Worm (Caenorhabditis elegans) whole organism, young adult: ENCODE measurements around the gene srp-3.

Experiments used
- B0035.1 ChIP-seq: sonication (generic microtip); optimal IDR thresholded peaks from 2 replicates; lab custom pipeline; 2016; ENCODE audit warnings: missing genetic modification characterization, mild to moderate bottlenecking, missing compliant biosample characterization, missing genotype, missing genetic modification reagents
- D2030.7 ChIP-seq: fragments of 200-800 bp; sonication (Bioruptor generic); IDR thresholded peaks from 2 replicates; pipeline ENCODE4 v1.3.6; 2022; ENCODE audit warnings: missing genetic modification reagents, missing genetic modification characterization, missing compliant biosample characterization
- F22D6.2 ChIP-seq: sonication (generic microtip); optimal IDR thresholded peaks from 2 replicates; lab custom pipeline; 2016; ENCODE audit warnings: mild to moderate bottlenecking, missing genetic modification characterization, missing compliant biosample characterization
- F39B2.1 ChIP-seq: fragments of 200-800 bp; sonication (Bioruptor generic); IDR thresholded peaks from 2 replicates; pipeline ENCODE4 v1.3.6; 2022; ENCODE audit warnings: missing genetic modification reagents, missing genetic modification characterization, missing compliant biosample characterization
- F52B5.7 ChIP-seq: sonication (generic microtip); optimal IDR thresholded peaks from 2 replicates; lab custom pipeline; 2016; ENCODE audit warnings: mild to moderate bottlenecking, missing genetic modification characterization, missing compliant biosample characterization
- F57C9.4 ChIP-seq: sonication (generic microtip); optimal IDR thresholded peaks from 2 replicates; lab custom pipeline; 2017; ENCODE audit warnings: mild to moderate bottlenecking, missing genetic modification characterization, missing compliant biosample characterization
- K12H6.12 ChIP-seq: fragments of 200-800 bp; sonication (Bioruptor generic); optimal IDR thresholded peaks from 2 replicates; lab custom pipeline; 2018; ENCODE audit warnings: mild to moderate bottlenecking, missing genetic modification characterization, missing compliant biosample characterization
- Y53F4B.3 ChIP-seq: fragments of 200-800 bp; sonication (Bioruptor generic); IDR thresholded peaks from 2 replicates; pipeline ENCODE4 v1.3.6; 2022; ENCODE audit warnings: missing genetic modification reagents, missing genetic modification characterization, missing compliant biosample characterization
- Y95B8A.8 ChIP-seq: fragments of 200-800 bp; sonication (Bioruptor generic); IDR thresholded peaks from 2 replicates; pipeline ENCODE4 v1.3.6; 2022; ENCODE audit warnings: missing genetic modification reagents, missing genetic modification characterization, missing compliant biosample characterization
- ZK185.1 ChIP-seq: sonication (generic microtip); optimal IDR thresholded peaks from 2 replicates; lab custom pipeline; 2016; ENCODE audit warnings: mild to moderate bottlenecking, missing genetic modification characterization, missing compliant biosample characterization; ENCODE audit not compliant: poor library complexity, severe bottlenecking
- ama-1 ChIP-seq, 3 experiments: fragments of 150-350 bp in 1 of 3; sonication (generic microtip) in 2 of 3; optimal IDR thresholded peaks; 2 replicates each; lab custom pipeline; 2014 to 2018; ENCODE audit warnings: missing biosample characterization in 2 of 3, missing genetic modification characterization in 2 of 3, missing genetic modification reagents in 2 of 3
- atf-7 ChIP-seq: sonication (generic microtip); optimal IDR thresholded peaks from 2 replicates; lab custom pipeline; 2017; ENCODE audit warnings: mild to moderate bottlenecking, missing genetic modification characterization, missing compliant biosample characterization
- attf-3 ChIP-seq: fragments of 200-800 bp; sonication (Bioruptor generic); conservative IDR thresholded peaks from 2 replicates; pipeline ENCODE4 v1.3.6; 2022; ENCODE audit warnings: missing genetic modification reagents, missing genetic modification characterization, missing compliant biosample characterization
- attf-6 ChIP-seq: fragments of 200-800 bp; sonication (Bioruptor generic); IDR thresholded peaks from 2 replicates; pipeline ENCODE4 v1.3.6; 2022; ENCODE audit warnings: missing genetic modification reagents, missing genetic modification characterization, missing compliant biosample characterization
- bed-2 ChIP-seq: fragments of 200-800 bp; sonication (Bioruptor generic); IDR thresholded peaks from 2 replicates; pipeline ENCODE4 v1.3.6; 2022; ENCODE audit warnings: missing genetic modification reagents, missing genetic modification characterization, missing compliant biosample characterization
- ceh-58 ChIP-seq: fragments of 200-800 bp; sonication (Bioruptor generic); IDR thresholded peaks from 2 replicates; pipeline ENCODE4 v1.3.6; 2022; ENCODE audit warnings: missing genetic modification characterization, missing compliant biosample characterization
- ceh-91 ChIP-seq: fragments of 200-800 bp; sonication (Bioruptor generic); IDR thresholded peaks from 2 replicates; pipeline ENCODE4 v1.3.6; 2022; ENCODE audit warnings: missing genetic modification reagents, missing genetic modification characterization, missing compliant biosample characterization
- chd-7 ChIP-seq: sonication (generic microtip); optimal IDR thresholded peaks from 2 replicates; lab custom pipeline; 2016; ENCODE audit warnings: mild to moderate bottlenecking, missing genetic modification characterization, moderate library complexity, missing compliant biosample characterization
- fkh-3 ChIP-seq: sonication (generic microtip); optimal IDR thresholded peaks from 2 replicates; lab custom pipeline; 2016; ENCODE audit warnings: mild to moderate bottlenecking, missing genetic modification characterization, missing compliant biosample characterization
- gei-17 ChIP-seq: fragments of 200-800 bp; sonication (Bioruptor generic); optimal IDR thresholded peaks from 2 replicates; lab custom pipeline; 2018; ENCODE audit warnings: mild to moderate bottlenecking, missing genetic modification characterization, missing compliant biosample characterization
- hlh-12 ChIP-seq: sonication (generic microtip); optimal IDR thresholded peaks from 2 replicates; lab custom pipeline; 2016; ENCODE audit warnings: missing genetic modification characterization, missing compliant biosample characterization
- hrde-1 ChIP-seq: sonication (generic microtip); optimal IDR thresholded peaks from 2 replicates; lab custom pipeline; 2016; ENCODE audit warnings: missing genetic modification characterization, mild to moderate bottlenecking, missing compliant biosample characterization, moderate library complexity, missing genotype, missing genetic modification reagents, borderline replicate concordance
- hsf-1 ChIP-seq: fragments of 200-800 bp; sonication (Bioruptor generic); IDR thresholded peaks from 2 replicates; pipeline ENCODE4 v1.3.6; 2022; ENCODE audit warnings: missing genetic modification reagents, missing genetic modification characterization, missing compliant biosample characterization
- let-526 ChIP-seq: fragments of 200-800 bp; sonication (Bioruptor generic); IDR thresholded peaks from 2 replicates; pipeline ENCODE4 v1.3.6; 2022; ENCODE audit warnings: missing genetic modification reagents, missing genetic modification characterization, missing compliant biosample characterization
- lin-35 ChIP-seq, 3 experiments: fragments of 150-350 bp in 2 of 3; sonication (generic microtip) in 1 of 3; optimal IDR thresholded peaks; 2 replicates each; lab custom pipeline; 2014 to 2018; ENCODE audit warnings: missing biosample characterization in 3 of 3, missing genetic modification characterization in 3 of 3, missing genetic modification reagents in 3 of 3
- lir-1 ChIP-seq: fragments of 200-800 bp; sonication (Bioruptor generic); conservative IDR thresholded peaks from 2 replicates; pipeline ENCODE4 v1.3.6; 2022; ENCODE audit warnings: missing genetic modification reagents, missing genetic modification characterization, missing compliant biosample characterization
- lsl-1 ChIP-seq: fragments of 200-800 bp; sonication (Bioruptor generic); optimal IDR thresholded peaks from 2 replicates; lab custom pipeline; 2018; ENCODE audit warnings: mild to moderate bottlenecking, missing genetic modification characterization, moderate library complexity, missing compliant biosample characterization
- mcd-1 ChIP-seq: fragments of 200-800 bp; sonication (Bioruptor generic); IDR thresholded peaks from 2 replicates; pipeline ENCODE4 v1.3.6; 2022; ENCODE audit warnings: missing genetic modification reagents, missing genetic modification characterization, missing compliant biosample characterization
- nfya-1 ChIP-seq: sonication (generic microtip); optimal IDR thresholded peaks from 2 replicates; lab custom pipeline; 2017; ENCODE audit warnings: antibody characterized with exemption, missing compliant biosample characterization, missing genetic modification characterization, borderline replicate concordance; ENCODE audit not compliant: insufficient read depth
- pbrm-1 ChIP-seq: fragments of 200-800 bp; sonication (Bioruptor generic); IDR thresholded peaks from 2 replicates; pipeline ENCODE4 v1.3.6; 2022; ENCODE audit warnings: missing genetic modification reagents, missing genetic modification characterization, missing compliant biosample characterization
- pha-4 ChIP-seq: fragments of 150-350 bp; sonication (generic microtip); optimal IDR thresholded peaks from 2 replicates; lab custom pipeline; 2014; ENCODE audit warnings: missing biosample characterization, missing genetic modification reagents, missing genetic modification characterization
- rcor-1 ChIP-seq: fragments of 200-800 bp; sonication (Bioruptor generic); IDR thresholded peaks from 2 replicates; pipeline ENCODE4 v1.3.6; 2022; ENCODE audit warnings: missing genetic modification reagents, missing genetic modification characterization, missing compliant biosample characterization
- rpc-1 ChIP-seq, 2 experiments: fragments of 150-350 bp in 1 of 2; sonication (generic microtip) in 1 of 2; optimal IDR thresholded peaks; 2 replicates each; lab custom pipeline; 2014 to 2018; ENCODE audit warnings: missing biosample characterization in 1 of 2, missing genetic modification characterization in 1 of 2, missing genetic modification reagents in 1 of 2, missing genotype in 1 of 2
- sdz-38 ChIP-seq: sonication (generic microtip); optimal IDR thresholded peaks from 2 replicates; lab custom pipeline; 2016; ENCODE audit warnings: missing genotype, missing genetic modification characterization, missing compliant biosample characterization
- sea-2 ChIP-seq: fragments of 200-800 bp; sonication (Bioruptor generic); IDR thresholded peaks from 2 replicates; pipeline ENCODE4 v1.3.6; 2022; ENCODE audit warnings: missing genetic modification characterization, missing compliant biosample characterization
- snpc-1.1 ChIP-seq: sonication (generic microtip); optimal IDR thresholded peaks from 2 replicates; lab custom pipeline; 2017; ENCODE audit warnings: missing genetic modification characterization, mild to moderate bottlenecking, missing compliant biosample characterization, antibody characterized with exemption, moderate library complexity, missing genotype, missing genetic modification reagents; ENCODE audit not compliant: insufficient read depth
- snpc-1.3 ChIP-seq: sonication (generic microtip); optimal IDR thresholded peaks from 2 replicates; lab custom pipeline; 2017; ENCODE audit warnings: missing genetic modification characterization, mild to moderate bottlenecking, missing compliant biosample characterization, antibody characterized with exemption, moderate library complexity, missing genotype, missing genetic modification reagents; ENCODE audit not compliant: insufficient read depth
- snpc-3.4 ChIP-seq: sonication (generic microtip); optimal IDR thresholded peaks from 2 replicates; lab custom pipeline; 2017; ENCODE audit warnings: missing genetic modification characterization, mild to moderate bottlenecking, missing compliant biosample characterization, antibody characterized with exemption, moderate library complexity, missing genotype, missing genetic modification reagents
- somi-1 ChIP-seq: fragments of 200-800 bp; sonication (Bioruptor generic); optimal IDR thresholded peaks from 2 replicates; lab custom pipeline; 2018; ENCODE audit warnings: mild to moderate bottlenecking, missing genetic modification characterization, missing compliant biosample characterization
- tbp1 ChIP-seq: fragments of 200-800 bp; sonication (Bioruptor generic); optimal IDR thresholded peaks from 2 replicates; lab custom pipeline; 2018; ENCODE audit warnings: mild to moderate bottlenecking, missing genetic modification characterization, missing compliant biosample characterization
- tbx-9 ChIP-seq: sonication (generic microtip); optimal IDR thresholded peaks from 2 replicates; lab custom pipeline; 2016; ENCODE audit warnings: borderline replicate concordance, missing genetic modification characterization, inconsistent platforms, missing compliant biosample characterization
- tlf-1 ChIP-seq: fragments of 200-800 bp; sonication (Bioruptor generic); optimal IDR thresholded peaks from 2 replicates; lab custom pipeline; 2018; ENCODE audit warnings: mild to moderate bottlenecking, missing genetic modification characterization, missing compliant biosample characterization
- zfh-2 ChIP-seq: fragments of 200-800 bp; sonication (Bioruptor generic); conservative IDR thresholded peaks from 2 replicates; pipeline ENCODE4 v1.3.6; 2022; ENCODE audit warnings: missing genetic modification reagents, missing genetic modification characterization, missing compliant biosample characterization
- ztf-22 ChIP-seq: fragments of 200-800 bp; sonication (Bioruptor generic); optimal IDR thresholded peaks from 2 replicates; lab custom pipeline; 2018; ENCODE audit warnings: mild to moderate bottlenecking, missing genetic modification characterization, moderate library complexity, missing compliant biosample characterization
- ztf-28 ChIP-seq: fragments of 200-800 bp; sonication (Bioruptor generic); IDR thresholded peaks from 2 replicates; pipeline ENCODE4 v1.3.6; 2022; ENCODE audit warnings: missing genetic modification reagents, missing genetic modification characterization, missing compliant biosample characterization
- ztf-3 ChIP-seq: fragments of 200-800 bp; sonication (Bioruptor generic); optimal IDR thresholded peaks from 2 replicates; lab custom pipeline; 2018; ENCODE audit warnings: mild to moderate bottlenecking, missing genetic modification characterization, missing compliant biosample characterization

Gene srp-3

ce11 chrV:1871768-1872296 is 36.8 kb upstream of the srp-3 start, which contains the start of the genes T10B5.4 and cct-7 (continued):
- peak; percentile 63 for TF ChIP-seq chd-7 (tag; lab: Kevin White, UChicago)
- TF ChIP-seq somi-1 (GFP tag; lab: Kevin White, UChicago): peak; percentile 57
- peak; percentile 93 for TF ChIP-seq zfh-2 (GFP tag; lab: Robert Waterston, UW)
- TF ChIP-seq F22D6.2: no peak
- peak; percentile 92 for TF ChIP-seq K12H6.12 (tag; lab: Kevin White, UChicago)
- TF ChIP-seq lir-1 (GFP tag; lab: Robert Waterston, UW): 0 out of 2 replicates have a peak, but pooled peaks have one; percentile 25
- peak; percentile 26 for TF ChIP-seq hrde-1 (tag; lab: Kevin White, UChicago)
- no peak for TF ChIP-seq nfya-1
- no peak for TF ChIP-seq snpc-3.4 (tag; lab: Kevin White, UChicago)
- TF ChIP-seq rpc-1 (optimal IDR thresholded peaks at IDR 0.05; lab: Kevin White, UChicago): no peak
- TF ChIP-seq rpc-1 (tag; optimal IDR thresholded peaks at IDR 0.05; lab: Kevin White, UChicago): no peak
- no peak for TF ChIP-seq F57C9.4 (tag; lab: Kevin White, UChicago)
- no peak for TF ChIP-seq ama-1 (optimal IDR thresholded peaks at IDR 0.05; lab: Kevin White, UChicago)
- no peak for TF ChIP-seq ama-1 (GFP tag; optimal IDR thresholded peaks at IDR 0.05; lab: Kevin White, UChicago)
- TF ChIP-seq Y53F4B.3 (GFP tag; lab: Robert Waterston, UW): no peak
- TF ChIP-seq D2030.7 (GFP tag; lab: Robert Waterston, UW): peak; percentile 83
- peak; percentile 65 for TF ChIP-seq lsl-1 (GFP tag; lab: Kevin White, UChicago)
- TF ChIP-seq atf-7: peak; percentile 18
- TF ChIP-seq pbrm-1: peak; percentile 79
- peak; percentile 69 for TF ChIP-seq attf-3 (GFP tag; lab: Robert Waterston, UW)
- TF ChIP-seq pha-4 (tag; lab: Kevin White, UChicago): peak; percentile 10
- TF ChIP-seq F39B2.1 (GFP tag; lab: Robert Waterston, UW): no peak
- TF ChIP-seq ceh-91: peak; percentile 68
- TF ChIP-seq ceh-58 (GFP tag; lab: Robert Waterston, UW): no peak
- no peak for TF ChIP-seq ztf-22 (GFP tag; lab: Kevin White, UChicago)
- TF ChIP-seq ztf-28 (GFP tag; lab: Robert Waterston, UW): peak; percentile 73; the same call in 1 of the 2 replicates
- TF ChIP-seq hsf-1 (GFP tag; lab: Robert Waterston, UW): peak; percentile 92
- no peak for TF ChIP-seq gei-17 (GFP tag; lab: Kevin White, UChicago)
- TF ChIP-seq attf-6: no peak; the same call in 1 of the 2 replicates
- TF ChIP-seq sdz-38 (tag; lab: Kevin White, UChicago): no peak
- peak; percentile 52 for TF ChIP-seq tlf-1 (GFP tag; lab: Kevin White, UChicago)
- peak; percentile 43 for TF ChIP-seq ZK185.1
- TF ChIP-seq fkh-3 (tag; lab: Kevin White, UChicago): no peak
- TF ChIP-seq hlh-12 (tag; lab: Kevin White, UChicago): no peak
- TF ChIP-seq tbp1 (GFP tag; lab: Kevin White, UChicago): peak; percentile 52
- no peak for TF ChIP-seq snpc-1.3 (tag; lab: Kevin White, UChicago)
- TF ChIP-seq snpc-1.1 (tag; lab: Kevin White, UChicago): no peak
- peak; percentile 75 for TF ChIP-seq rcor-1 (GFP tag; lab: Robert Waterston, UW)
- no peak for TF ChIP-seq tbx-9 (tag; lab: Kevin White, UChicago)
- TF ChIP-seq Y95B8A.8: no peak
- peak in 2 of 3 experiments; percentile 45 to 52 for TF ChIP-seq lin-35 (GFP tag; optimal IDR thresholded peaks at IDR 0.05; lab: Kevin White, UChicago)
- 0 out of 2 replicates have a peak, but pooled peaks have one; percentile 37 for TF ChIP-seq bed-2 (GFP tag; lab: Robert Waterston, UW)
- TF ChIP-seq ztf-3 (GFP tag; lab: Kevin White, UChicago): no peak
- TF ChIP-seq mcd-1: peak; percentile 97
- peak; percentile 47; the same call in 1 of the 2 replicates for TF ChIP-seq let-526 (GFP tag; lab: Robert Waterston, UW)
- no peak for TF ChIP-seq F52B5.7 (tag; lab: Kevin White, UChicago)
- no peak for TF ChIP-seq sea-2 (GFP tag; lab: Robert Waterston, UW)
- TF ChIP-seq B0035.1 (tag; lab: Kevin White, UChicago): peak; percentile 55
